Fruit fly (Drosophila melanogaster) whole organism: ENCODE results near the gene CG9213.

Experiments
- CG8478 ChIP-seq: fragments of >200 bp; optimal IDR thresholded peaks from 2 replicates; lab custom pipeline; 2018; ENCODE audit warnings: inconsistent platforms
- Dll ChIP-seq: fragments of >200 bp; optimal IDR thresholded peaks from 2 replicates; lab custom pipeline; 2017
- EcR ChIP-seq, 2 experiments: fragments of >200 bp; optimal IDR thresholded peaks; 2 replicates each; lab custom pipeline; 2017; ENCODE audit warnings: missing biosample characterization in 2 of 2, missing genetic modification characterization in 2 of 2, missing genetic modification reagents in 2 of 2
- pan ChIP-seq: fragments of >200 bp; optimal IDR thresholded peaks from 2 replicates; lab custom pipeline; 2017
- psq ChIP-seq: fragments of >200 bp; optimal IDR thresholded peaks from 2 replicates; lab custom pipeline; 2017
- usp ChIP-seq: fragments of >200 bp; optimal IDR thresholded peaks from 2 replicates; lab custom pipeline; 2017; ENCODE audit warnings: missing biosample characterization, missing genetic modification characterization, mixed read lengths

The CG9213 gene

DNA sequence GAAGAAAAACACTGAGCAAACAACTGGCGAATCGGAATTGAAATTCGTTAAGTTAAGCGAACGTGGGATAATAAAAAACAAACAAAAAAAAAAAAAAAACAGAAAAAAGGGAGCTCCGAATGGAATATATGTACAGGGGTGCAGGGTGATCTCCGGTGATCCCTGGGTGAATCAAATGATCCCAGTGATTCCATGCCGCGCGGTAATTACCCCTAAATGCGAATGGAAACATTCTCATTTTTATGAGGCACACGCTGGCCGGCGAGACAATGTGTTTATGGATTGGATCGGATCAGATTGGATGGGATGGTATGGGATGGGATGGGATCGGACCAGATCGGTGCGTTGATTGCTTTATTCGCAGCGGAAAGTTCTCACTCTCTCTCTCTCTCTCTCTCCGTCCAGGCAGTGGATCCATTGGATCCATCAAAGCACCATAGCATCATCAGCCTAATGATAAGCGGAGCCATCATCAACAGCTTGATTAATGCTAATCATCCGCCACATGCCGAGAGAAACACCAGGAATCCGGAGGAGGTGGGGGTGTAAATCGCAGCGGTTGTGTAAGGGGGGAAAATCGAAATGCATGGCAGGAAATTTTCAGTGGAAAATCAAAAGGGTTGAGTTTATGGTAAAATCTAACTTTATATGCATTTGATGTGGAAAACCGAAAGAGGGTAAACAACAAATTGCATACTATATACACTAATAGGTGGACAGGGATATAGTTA lies 28.7 kb downstream of the CG9213 start:
- TF ChIP-seq psq (lab: Kevin White, UChicago): no peak
- TF ChIP-seq usp (GFP tag; lab: Kevin White, UChicago): no peak
- no peak for TF ChIP-seq pan (lab: Kevin White, UChicago)
- TF ChIP-seq EcR (GFP tag; optimal IDR thresholded peaks at IDR 0.05; lab: Kevin White, UChicago): no peak
- no peak for TF ChIP-seq Dll (lab: Kevin White, UChicago)
- no peak for TF ChIP-seq CG8478 (lab: Kevin White, UChicago)

DNA sequence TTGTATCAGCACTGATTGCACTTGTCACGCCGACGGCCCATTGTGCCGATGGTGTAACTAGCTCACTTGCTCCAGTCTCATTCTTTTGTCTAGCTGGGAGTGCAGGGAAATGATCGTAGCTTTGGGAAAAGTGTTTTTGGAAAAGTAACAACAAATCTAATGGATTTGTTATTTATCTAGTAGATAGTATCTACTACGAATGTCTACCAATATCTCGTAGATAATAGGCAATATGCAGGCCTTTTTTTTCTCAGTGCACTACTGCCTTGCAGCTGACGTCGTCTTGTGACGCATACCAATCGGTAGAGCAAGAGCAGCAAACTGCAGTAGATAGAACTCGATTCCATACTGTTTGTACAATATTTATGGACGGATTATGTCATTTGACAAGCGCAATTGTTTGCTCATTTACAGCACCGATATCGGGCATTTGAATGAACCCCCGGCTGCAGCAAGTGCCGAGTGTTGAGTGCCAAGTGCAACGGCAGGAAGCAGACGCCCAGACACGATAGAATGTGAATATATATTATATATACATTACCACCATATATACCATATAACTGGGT lies 30.8 kb downstream of the CG9213 start:
- TF ChIP-seq usp (GFP tag; lab: Kevin White, UChicago): no peak

DNA sequence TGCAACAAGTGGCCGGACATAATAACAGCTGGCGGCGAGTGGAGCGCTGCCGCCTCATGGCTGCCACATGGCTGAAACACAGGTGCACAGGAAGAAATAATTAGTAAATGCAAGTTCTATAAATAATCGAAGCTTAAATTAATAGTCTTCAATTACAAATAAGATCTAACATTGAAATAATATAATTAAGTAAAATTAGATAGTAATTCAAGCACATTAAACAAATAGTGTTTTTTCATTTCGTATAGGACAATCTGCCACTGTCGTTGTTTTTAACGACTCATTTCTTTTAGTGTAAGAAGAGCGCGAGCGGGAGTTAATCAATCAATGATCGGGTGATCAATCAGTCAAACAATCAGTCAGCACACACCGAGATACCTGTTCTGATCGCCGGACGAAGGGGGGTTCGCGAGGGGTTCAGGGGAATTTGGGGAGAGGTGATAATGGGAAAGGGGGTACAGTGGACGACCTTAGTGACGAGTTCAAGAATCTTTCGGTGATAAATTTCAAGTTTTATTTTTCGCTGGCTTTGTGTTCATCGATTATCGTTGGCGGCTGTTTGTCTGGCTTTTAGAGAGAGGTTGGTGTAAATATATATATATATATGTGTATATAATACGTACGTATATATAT lies 34.4 kb downstream of the CG9213 start:
- no peak for TF ChIP-seq pan (lab: Kevin White, UChicago)
- no peak for TF ChIP-seq CG8478 (lab: Kevin White, UChicago)
- TF ChIP-seq Dll (lab: Kevin White, UChicago): no peak
- TF ChIP-seq EcR (GFP tag; optimal IDR thresholded peaks at IDR 0.05; lab: Kevin White, UChicago): no peak
- no peak for TF ChIP-seq psq (lab: Kevin White, UChicago)
- TF ChIP-seq usp (GFP tag; lab: Kevin White, UChicago): no peak

DNA sequence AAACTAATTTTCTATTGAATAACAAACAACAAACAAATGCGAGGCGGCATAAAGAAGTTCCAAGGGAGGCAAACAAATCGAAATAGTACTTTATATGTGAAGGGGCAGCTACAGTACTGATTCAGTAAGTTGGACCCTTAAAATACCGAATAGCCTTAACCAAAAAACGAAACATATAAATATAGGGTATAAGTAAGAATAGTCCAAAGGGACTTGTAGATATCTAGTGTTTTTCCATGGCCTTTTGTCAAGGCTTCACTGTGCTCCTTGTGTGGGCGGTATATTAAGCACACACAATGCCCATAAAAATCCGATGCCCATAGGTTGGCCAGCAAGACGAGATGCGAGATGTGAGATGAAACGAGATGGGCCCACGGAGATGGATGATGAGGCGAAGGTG lies 42.3 kb downstream of the CG9213 start:
- TF ChIP-seq psq (lab: Kevin White, UChicago) (no peak), usp (GFP tag; lab: Kevin White, UChicago) (no peak), pan (lab: Kevin White, UChicago) (no peak), EcR (GFP tag; optimal IDR thresholded peaks at IDR 0.05; lab: Kevin White, UChicago) (no peak), Dll (lab: Kevin White, UChicago) (no peak), CG8478 (lab: Kevin White, UChicago) (no peak)

dm6 chrX:15530369-15530768 lies 44.0 kb downstream of the CG9213 start:
- TF ChIP-seq EcR (GFP tag; optimal IDR thresholded peaks at IDR 0.05; lab: Kevin White, UChicago) (no peak), CG8478 (lab: Kevin White, UChicago) (no peak), usp (GFP tag; lab: Kevin White, UChicago) (no peak), Dll (lab: Kevin White, UChicago) (no peak)

DNA sequence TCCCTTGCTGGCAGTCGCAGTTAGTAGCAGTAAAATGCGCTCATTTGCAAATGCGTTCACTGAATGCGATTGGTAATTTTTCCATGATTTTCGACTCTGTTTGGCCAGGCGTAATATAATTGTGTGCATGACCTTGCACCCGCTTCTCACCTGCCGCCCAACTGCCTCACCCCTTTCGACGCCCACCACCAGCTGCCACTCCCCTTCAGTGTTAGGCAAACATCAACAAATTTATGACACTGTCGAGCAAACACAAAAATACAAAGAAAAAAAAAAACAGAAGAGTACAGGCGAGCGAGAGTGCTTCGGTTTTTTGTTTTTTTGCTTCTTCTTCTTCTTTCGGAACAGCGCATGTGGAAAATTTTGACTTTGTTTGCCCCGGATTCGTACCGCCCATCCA lies 44.4 kb downstream of the CG9213 start:
- no peak for TF ChIP-seq psq (lab: Kevin White, UChicago)
- TF ChIP-seq pan (lab: Kevin White, UChicago): no peak
- TF ChIP-seq usp (GFP tag; lab: Kevin White, UChicago): no peak

- TF ChIP-seq pan (lab: Kevin White, UChicago): no peak
- no peak for TF ChIP-seq CG8478 (lab: Kevin White, UChicago)
- no peak for TF ChIP-seq usp (GFP tag; lab: Kevin White, UChicago)
- TF ChIP-seq Dll (lab: Kevin White, UChicago): no peak
- TF ChIP-seq EcR (GFP tag; optimal IDR thresholded peaks at IDR 0.05; lab: Kevin White, UChicago): no peak
These were observed 45.1 kb downstream of the CG9213 start for dm6 chrX:15529197-15529596.

DNA sequence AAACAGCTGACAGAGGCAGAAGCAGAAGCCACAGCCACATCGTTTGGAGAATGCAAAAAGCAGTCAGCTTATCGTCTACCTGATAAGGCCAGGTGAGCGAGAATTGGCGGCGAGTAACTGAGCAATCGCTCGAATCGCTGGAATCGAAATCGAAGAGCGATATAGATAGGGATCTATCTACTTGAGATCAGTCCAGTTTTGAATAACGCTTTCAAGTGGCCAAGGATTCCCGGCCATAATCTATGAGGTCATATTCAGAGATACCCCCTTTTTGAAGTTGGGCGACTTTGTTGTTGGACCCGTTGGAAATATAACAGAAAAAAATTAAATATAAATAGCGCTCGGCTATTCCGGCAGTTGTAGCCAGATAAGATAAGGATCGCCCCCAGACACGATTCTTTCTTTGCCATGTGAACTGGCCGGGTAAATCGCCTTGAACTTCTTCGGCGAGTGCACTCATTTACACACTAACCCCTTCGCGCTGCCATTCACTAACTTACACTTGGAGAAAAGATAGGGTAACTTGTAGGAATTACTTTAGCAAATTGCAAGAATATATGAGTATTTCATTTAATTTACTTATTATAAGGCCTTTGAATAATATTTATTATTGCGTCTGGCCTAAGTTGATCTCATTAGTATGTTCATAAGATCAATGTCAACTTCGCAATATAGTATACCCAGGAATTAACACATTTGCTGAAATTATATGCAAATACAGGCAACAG lies 51.7 kb downstream of the CG9213 start:
- TF ChIP-seq CG8478 (lab: Kevin White, UChicago): no peak
- TF ChIP-seq psq (lab: Kevin White, UChicago): no peak
- no peak for TF ChIP-seq pan (lab: Kevin White, UChicago)
- no peak for TF ChIP-seq Dll (lab: Kevin White, UChicago)
- no peak for TF ChIP-seq EcR (GFP tag; optimal IDR thresholded peaks at IDR 0.05; lab: Kevin White, UChicago)
- TF ChIP-seq usp (GFP tag; lab: Kevin White, UChicago): no peak
